Worm (Caenorhabditis elegans) whole organism, L1 larva: Measurements from ENCODE around the gene rnp-5.

Experiments used
- C04F5.9 ChIP-seq: sonication (generic microtip); optimal IDR thresholded peaks from 2 replicates; lab custom pipeline; 2016; ENCODE audit warnings: missing genetic modification characterization, missing compliant biosample characterization
- fkh-10 ChIP-seq: sonication (generic microtip); optimal IDR thresholded peaks from 2 replicates; lab custom pipeline; 2017; ENCODE audit warnings: missing biosample characterization, missing genetic modification reagents, missing genetic modification characterization
- unc-130 ChIP-seq: fragments of 150-350 bp; optimal IDR thresholded peaks from 2 replicates; lab custom pipeline; 2017; ENCODE audit warnings: missing biosample characterization, missing genetic modification characterization, inconsistent platforms
- unc-62 ChIP-seq: fragments of 150-350 bp; optimal IDR thresholded peaks from 2 replicates; lab custom pipeline; 2014; ENCODE audit warnings: missing biosample characterization, missing genetic modification reagents, missing genetic modification characterization

- TF ChIP-seq fkh-10 (GFP tag; lab: Kevin White, UChicago) (peak; percentile 60), unc-130 (tag; lab: Kevin White, UChicago) (no peak), unc-62 (GFP tag; lab: Kevin White, UChicago) (no peak), C04F5.9 (tag; lab: Kevin White, UChicago) (no peak)
Observed at ce11 chrIII:835713-836278, 17.9 kb downstream of the rnp-5 start.
